Fruit fly (Drosophila melanogaster) whole organism, embryonic: ENCODE data around the gene NK7.1.

Source experiments
- ATbp ChIP-seq: fragments of 200-800 bp; sonication (Bioruptor generic); optimal IDR thresholded peaks from 2 replicates; lab custom pipeline; 2017; ENCODE audit warnings: missing biosample characterization, mild to moderate bottlenecking, missing genetic modification characterization, missing genetic modification reagents
- CG11456 ChIP-seq: fragments of 200-800 bp; sonication (Bioruptor generic); IDR thresholded peaks from 3 replicates; pipeline ENCODE4 v1.3.6; 2022; ENCODE audit warnings: missing biosample characterization, missing genetic modification characterization
- CG12659 ChIP-seq: fragments of 200-800 bp; sonication (Bioruptor generic); optimal IDR thresholded peaks from 3 replicates; lab custom pipeline; 2017; ENCODE audit warnings: mild to moderate bottlenecking, missing biosample characterization, missing genetic modification reagents, missing genetic modification characterization
- CG12769 ChIP-seq: fragments of 200-800 bp; sonication (Bioruptor generic); optimal IDR thresholded peaks from 2 replicates; lab custom pipeline; 2019; ENCODE audit warnings: missing biosample characterization, mild to moderate bottlenecking, missing genetic modification characterization, moderate library complexity
- CG14441 ChIP-seq: fragments of 200-800 bp; sonication (Bioruptor generic); IDR thresholded peaks from 2 replicates; pipeline ENCODE4 v1.3.6; 2022; ENCODE audit warnings: missing biosample characterization, missing genetic modification characterization
- CG1529 ChIP-seq: fragments of 200-800 bp; sonication (Bioruptor generic); optimal IDR thresholded peaks from 3 replicates; lab custom pipeline; 2018; ENCODE audit warnings: missing biosample characterization, missing genetic modification characterization
- CG16813 ChIP-seq: fragments of 200-800 bp; sonication (Bioruptor generic); IDR thresholded peaks from 3 replicates; pipeline ENCODE4 v1.3.6; 2022; ENCODE audit warnings: missing biosample characterization, missing genetic modification characterization; ENCODE audit not compliant: partially characterized antibody
- CG17359 ChIP-seq: fragments of 200-800 bp; sonication (Bioruptor generic); optimal IDR thresholded peaks from 3 replicates; lab custom pipeline; 2018; ENCODE audit warnings: missing biosample characterization, mild to moderate bottlenecking, missing genetic modification characterization, moderate library complexity
- CG17568 ChIP-seq: fragments of 200-800 bp; sonication (Bioruptor generic); optimal IDR thresholded peaks from 2 replicates; lab custom pipeline; 2018; ENCODE audit warnings: missing biosample characterization, mild to moderate bottlenecking, missing genetic modification characterization, moderate library complexity
- CG18599 ChIP-seq: fragments of 200-800 bp; sonication (Bioruptor generic); optimal IDR thresholded peaks from 3 replicates; lab custom pipeline; 2017; ENCODE audit warnings: missing biosample characterization, missing genetic modification characterization, mild to moderate bottlenecking, moderate library complexity, missing genetic modification reagents
- CG31388 ChIP-seq: fragments of 200-800 bp; sonication (Bioruptor generic); optimal IDR thresholded peaks from 2 replicates; lab custom pipeline; 2016; ENCODE audit warnings: missing biosample characterization, missing genetic modification characterization
- CG32772 ChIP-seq: fragments of 200-800 bp; sonication (Bioruptor generic); IDR thresholded peaks from 2 replicates; pipeline ENCODE4 v1.3.6; 2022; ENCODE audit warnings: missing biosample characterization, missing genetic modification characterization
- CG33557 ChIP-seq: fragments of 200-800 bp; sonication (Bioruptor generic); optimal IDR thresholded peaks from 2 replicates; lab custom pipeline; 2019; ENCODE audit warnings: missing biosample characterization, mild to moderate bottlenecking, missing genetic modification characterization, moderate library complexity
- CG8290 ChIP-seq, 3 experiments: fragments of 200-800 bp; sonication (Bioruptor generic); optimal IDR thresholded peaks; 2 replicates each; lab custom pipeline; 2016 to 2019; ENCODE audit warnings: missing biosample characterization in 3 of 3, missing genetic modification characterization in 3 of 3, mild to moderate bottlenecking in 2 of 3, moderate library complexity in 1 of 3
- CG9609 ChIP-seq: fragments of 200-800 bp; sonication (Bioruptor generic); optimal IDR thresholded peaks from 3 replicates; lab custom pipeline; 2016; ENCODE audit warnings: missing biosample characterization, missing genetic modification characterization
- CG9727 ChIP-seq: fragments of 200-800 bp; sonication (Bioruptor generic); optimal IDR thresholded peaks from 3 replicates; lab custom pipeline; 2017; ENCODE audit warnings: missing biosample characterization, mild to moderate bottlenecking, missing genetic modification characterization
- CkIIα-i1 ChIP-seq: fragments of 200-800 bp; sonication (Bioruptor generic); IDR thresholded peaks from 2 replicates; pipeline ENCODE4 v1.3.6; 2022; ENCODE audit warnings: missing biosample characterization, missing genetic modification characterization
- CoRest ChIP-seq: fragments of 200-800 bp; sonication (Bioruptor generic); optimal IDR thresholded peaks from 3 replicates; lab custom pipeline; 2018; ENCODE audit warnings: missing biosample characterization, mild to moderate bottlenecking, missing genetic modification characterization, moderate library complexity
- Doc2 ChIP-seq: fragments of 200-800 bp; sonication (Bioruptor generic); IDR thresholded peaks from 2 replicates; pipeline ENCODE4 v1.3.6; 2022; ENCODE audit warnings: missing biosample characterization, missing genetic modification characterization
- ERR ChIP-seq: fragments of 200-800 bp; sonication (Bioruptor generic); optimal IDR thresholded peaks from 2 replicates; lab custom pipeline; 2016; ENCODE audit warnings: missing biosample characterization, missing genetic modification characterization
- Hand ChIP-seq: fragments of 200-800 bp; sonication (Bioruptor generic); optimal IDR thresholded peaks from 2 replicates; lab custom pipeline; 2017; ENCODE audit warnings: mild to moderate bottlenecking, missing biosample characterization, missing genetic modification reagents, missing genetic modification characterization
- HmgZ ChIP-seq: fragments of 200-800 bp; sonication (Bioruptor generic); optimal IDR thresholded peaks from 2 replicates; lab custom pipeline; 2018; ENCODE audit warnings: missing biosample characterization, mild to moderate bottlenecking, missing genetic modification characterization
- Oli ChIP-seq: fragments of 200-800 bp; sonication (Bioruptor generic); optimal IDR thresholded peaks from 2 replicates; lab custom pipeline; 2018; ENCODE audit warnings: missing biosample characterization, mild to moderate bottlenecking, missing genetic modification characterization, moderate library complexity
- Rfx ChIP-seq: fragments of 200-800 bp; sonication (Bioruptor generic); IDR thresholded peaks from 2 replicates; pipeline ENCODE4 v1.3.6; 2022; ENCODE audit warnings: missing biosample characterization, missing genetic modification characterization
- Scr ChIP-seq: fragments of 200-800 bp; sonication (Bioruptor generic); IDR thresholded peaks from 2 replicates; pipeline ENCODE4 v1.3.6; 2022; ENCODE audit warnings: missing biosample characterization, missing genetic modification characterization; ENCODE audit not compliant: partially characterized antibody
- TFAM ChIP-seq: fragments of 200-800 bp; sonication (Bioruptor generic); optimal IDR thresholded peaks from 2 replicates; lab custom pipeline; 2017; ENCODE audit warnings: missing biosample characterization, missing genetic modification characterization, inconsistent platforms
- Taf1 ChIP-seq: fragments of 200-800 bp; sonication (Bioruptor generic); IDR thresholded peaks from 2 replicates; pipeline ENCODE4 v1.3.6; 2022; ENCODE audit warnings: missing biosample characterization, missing genetic modification characterization
- Usf ChIP-seq: fragments of 200-800 bp; sonication (Bioruptor generic); optimal IDR thresholded peaks from 2 replicates; lab custom pipeline; 2017; ENCODE audit warnings: missing genotype, missing biosample characterization, missing genetic modification characterization
- Xbp1 ChIP-seq: fragments of 200-800 bp; sonication (Bioruptor generic); optimal IDR thresholded peaks from 3 replicates; lab custom pipeline; 2016; ENCODE audit warnings: missing biosample characterization, mild to moderate bottlenecking, missing genetic modification characterization
- cas ChIP-seq: fragments of 200-800 bp; sonication (Bioruptor generic); IDR thresholded peaks from 2 replicates; pipeline ENCODE4 v1.3.6; 2022; ENCODE audit warnings: missing biosample characterization, missing genetic modification characterization
- da ChIP-seq: fragments of 200-800 bp; sonication (Bioruptor generic); optimal IDR thresholded peaks from 2 replicates; lab custom pipeline; 2016; ENCODE audit warnings: missing biosample characterization, missing genetic modification characterization
- dati ChIP-seq: fragments of 200-800 bp; sonication (Bioruptor generic); IDR thresholded peaks from 2 replicates; pipeline ENCODE4 v1.3.6; 2022; ENCODE audit warnings: missing biosample characterization, missing genetic modification characterization
- disco-r ChIP-seq: fragments of 200-800 bp; sonication (Bioruptor generic); optimal IDR thresholded peaks from 2 replicates; lab custom pipeline; 2016; ENCODE audit warnings: missing biosample characterization, missing genetic modification characterization
- dm ChIP-seq: fragments of 200-800 bp; sonication (Bioruptor generic); optimal IDR thresholded peaks from 3 replicates; lab custom pipeline; 2016; ENCODE audit warnings: missing biosample characterization, missing genetic modification characterization
- hth ChIP-seq: fragments of >200 bp; optimal IDR thresholded peaks from 2 replicates; lab custom pipeline; 2017; ENCODE audit warnings: inconsistent platforms
- ind ChIP-seq: fragments of 200-800 bp; sonication (Bioruptor generic); optimal IDR thresholded peaks from 3 replicates; lab custom pipeline; 2016; ENCODE audit warnings: missing biosample characterization, missing genetic modification characterization
- mirr ChIP-seq: fragments of 200-800 bp; sonication (Bioruptor generic); optimal IDR thresholded peaks from 3 replicates; lab custom pipeline; 2018; ENCODE audit warnings: missing biosample characterization, mild to moderate bottlenecking, missing genetic modification characterization
- nmo ChIP-seq: fragments of 200-800 bp; sonication (Bioruptor generic); optimal IDR thresholded peaks from 2 replicates; lab custom pipeline; 2018; ENCODE audit warnings: missing biosample characterization, mild to moderate bottlenecking, missing genetic modification characterization, moderate library complexity
- oc ChIP-seq: fragments of 200-800 bp; sonication (Bioruptor generic); optimal IDR thresholded peaks from 2 replicates; lab custom pipeline; 2018; ENCODE audit warnings: missing biosample characterization, mild to moderate bottlenecking, missing genetic modification characterization, moderate library complexity
- org-1 ChIP-seq: fragments of 200-800 bp; sonication (Bioruptor generic); optimal IDR thresholded peaks from 2 replicates; lab custom pipeline; 2017; ENCODE audit warnings: missing biosample characterization, missing genetic modification characterization
- prd ChIP-seq, 3 experiments: fragments of >200 bp in 2 of 3; fragments of 200-800 bp in 1 of 3; sonication (Bioruptor generic) in 1 of 3; optimal IDR thresholded peaks in 2 of 3; IDR thresholded peaks in 1 of 3; 2 replicates in 2 of 3; 3 replicates in 1 of 3; pipeline versions ENCODE4 v1.3.6 to Lab custom; 2017 to 2022; ENCODE audit warnings: missing biosample characterization in 1 of 3, missing genetic modification characterization in 1 of 3
- scrt ChIP-seq: fragments of 200-800 bp; sonication (Bioruptor generic); optimal IDR thresholded peaks from 2 replicates; lab custom pipeline; 2018; ENCODE audit warnings: missing biosample characterization, mild to moderate bottlenecking, missing genetic modification characterization, moderate library complexity
- slbo ChIP-seq: fragments of 200-800 bp; sonication (Bioruptor generic); IDR thresholded peaks from 2 replicates; pipeline ENCODE4 v1.3.6; 2022; ENCODE audit warnings: missing biosample characterization, missing genetic modification characterization
- stwl ChIP-seq: fragments of 200-800 bp; sonication (Bioruptor generic); optimal IDR thresholded peaks from 3 replicates; lab custom pipeline; 2018; ENCODE audit warnings: missing biosample characterization, mild to moderate bottlenecking, missing genetic modification characterization, moderate library complexity
- trh ChIP-seq: fragments of 200-800 bp; sonication (Bioruptor generic); optimal IDR thresholded peaks from 2 replicates; lab custom pipeline; 2016; ENCODE audit warnings: missing biosample characterization, missing genetic modification characterization
- unpg ChIP-seq: fragments of 200-800 bp; sonication (Bioruptor generic); optimal IDR thresholded peaks from 3 replicates; lab custom pipeline; 2018; ENCODE audit warnings: missing biosample characterization, mild to moderate bottlenecking, missing genetic modification characterization, moderate library complexity
- vvl ChIP-seq: fragments of 200-800 bp; sonication (Bioruptor generic); IDR thresholded peaks from 2 replicates; pipeline ENCODE4 v1.3.6; 2022; ENCODE audit warnings: missing biosample characterization, missing genetic modification characterization
- wor ChIP-seq: fragments of 200-800 bp; sonication (Bioruptor generic); IDR thresholded peaks from 2 replicates; pipeline ENCODE4 v1.3.6; 2022; ENCODE audit warnings: missing biosample characterization, missing genetic modification characterization
- zfh2 ChIP-seq: fragments of 200-800 bp; sonication (Bioruptor generic); optimal IDR thresholded peaks from 2 replicates; lab custom pipeline; 2016; ENCODE audit warnings: missing biosample characterization, missing genetic modification characterization

Gene NK7.1

dm6 chr3R:14282215-14283041, 90.3 kb downstream of the NK7.1 start (continued):
- peak; percentile 33 for TF ChIP-seq CG12769
- TF ChIP-seq nmo = no peak
- TF ChIP-seq oc (tag; lab: Kevin White, UChicago) = peak; percentile 51
- no peak for TF ChIP-seq ind (GFP tag; lab: Kevin White, UChicago)
- no peak for TF ChIP-seq CG16813
- TF ChIP-seq Rfx (GFP tag; lab: Robert Waterston, UW) = 0 out of 2 replicates have a peak, but pooled peaks have one; percentile 6
- no peak for TF ChIP-seq Taf1 (GFP tag; lab: Robert Waterston, UW)
- no peak for TF ChIP-seq CG18599 (GFP tag; lab: Kevin White, UChicago)
- no peak for TF ChIP-seq CG14441 (GFP tag; lab: Robert Waterston, UW)
- no peak for TF ChIP-seq Oli (tag; lab: Kevin White, UChicago)
- no peak for TF ChIP-seq Xbp1
- TF ChIP-seq CG17359 (tag; lab: Kevin White, UChicago) = no peak
- TF ChIP-seq CG33557 (GFP tag; lab: Kevin White, UChicago) = no peak
- no peak for TF ChIP-seq CG17568
- TF ChIP-seq CG1529 (GFP tag; lab: Kevin White, UChicago) = no peak
- no peak for TF ChIP-seq zfh2 (GFP tag; lab: Kevin White, UChicago)
- TF ChIP-seq hth (lab: Kevin White, UChicago) = no peak
- TF ChIP-seq slbo (GFP tag; lab: Robert Waterston, UW) = 0 out of 2 replicates have a peak, but pooled peaks have one; percentile 10
- no peak for TF ChIP-seq CG31388 (GFP tag; lab: Kevin White, UChicago)
- no peak for TF ChIP-seq CkIIα-i1
- no peak for TF ChIP-seq da (GFP tag; lab: Kevin White, UChicago)
- no peak for TF ChIP-seq scrt (GFP tag; lab: Kevin White, UChicago)
- TF ChIP-seq ERR (GFP tag; lab: Kevin White, UChicago) = no peak
- TF ChIP-seq dati (GFP tag; lab: Robert Waterston, UW) = no peak
- no peak for TF ChIP-seq ATbp (GFP tag; lab: Kevin White, UChicago)
- no peak for TF ChIP-seq org-1 (GFP tag; lab: Kevin White, UChicago)
- no peak for TF ChIP-seq CG32772 (GFP tag; lab: Robert Waterston, UW)
- TF ChIP-seq unpg = no peak
- no peak for TF ChIP-seq dm (GFP tag; lab: Kevin White, UChicago)
- no peak for TF ChIP-seq CoRest (tag; lab: Kevin White, UChicago)
- peak; percentile 22 for TF ChIP-seq mirr (GFP tag; lab: Kevin White, UChicago)
- no peak for TF ChIP-seq prd (optimal IDR thresholded peaks at IDR 0.05; lab: Kevin White, UChicago)
- no peak for TF ChIP-seq prd (GFP tag; IDR thresholded peaks at IDR 0.05; lab: Robert Waterston, UW)
- TF ChIP-seq CG12659 (GFP tag; lab: Kevin White, UChicago) = no peak
- no peak for TF ChIP-seq wor (GFP tag; lab: Robert Waterston, UW)
- TF ChIP-seq TFAM (GFP tag; lab: Kevin White, UChicago) = no peak
- TF ChIP-seq trh (GFP tag; lab: Kevin White, UChicago) = no peak
- no peak for TF ChIP-seq CG8290 (GFP tag; optimal IDR thresholded peaks at IDR 0.05; lab: Kevin White, UChicago)
- TF ChIP-seq CG8290 (tag; optimal IDR thresholded peaks at IDR 0.05; lab: Kevin White, UChicago) = peak in 1 of 2 experiments; percentile 9
- TF ChIP-seq disco-r (GFP tag; lab: Kevin White, UChicago) = no peak
- no peak for TF ChIP-seq stwl (tag; lab: Kevin White, UChicago)
- TF ChIP-seq CG11456 (GFP tag; lab: Robert Waterston, UW) = no peak
- TF ChIP-seq Hand (GFP tag; lab: Kevin White, UChicago) = no peak
- peak; percentile 36 for TF ChIP-seq vvl (GFP tag; lab: Robert Waterston, UW)
- no peak for TF ChIP-seq CG9727 (GFP tag; lab: Kevin White, UChicago)
- no peak for TF ChIP-seq cas
- TF ChIP-seq Doc2 = no peak
- TF ChIP-seq HmgZ (tag; lab: Kevin White, UChicago) = no peak
- no peak for TF ChIP-seq Usf (GFP tag; lab: Kevin White, UChicago)
- no peak for TF ChIP-seq CG9609 (GFP tag; lab: Kevin White, UChicago)
- TF ChIP-seq Scr (GFP tag; lab: Robert Waterston, UW) = no peak; the same call in 1 of the 2 replicates
